Fruit fly (Drosophila melanogaster) whole organism, embryonic: Measurements from ENCODE around the gene Ppt2.

Experiments
- Aef1 ChIP-seq: fragments of 200-800 bp; sonication (Bioruptor generic); IDR thresholded peaks from 3 replicates; pipeline ENCODE4 v1.3.6; 2022; ENCODE audit warnings: missing biosample characterization, missing genetic modification characterization
- Bdp1 ChIP-seq: fragments of 200-800 bp; sonication (Bioruptor generic); optimal IDR thresholded peaks from 3 replicates; lab custom pipeline; 2016; ENCODE audit warnings: missing biosample characterization, missing genetic modification characterization
- Bgb ChIP-seq: fragments of 200-800 bp; sonication (Bioruptor generic); IDR thresholded peaks from 2 replicates; pipeline ENCODE4 v1.3.6; 2022; ENCODE audit warnings: missing biosample characterization, missing genetic modification characterization; ENCODE audit not compliant: partially characterized antibody
- CG10267 ChIP-seq: fragments of 200-800 bp; sonication (Bioruptor generic); optimal IDR thresholded peaks from 2 replicates; lab custom pipeline; 2018; ENCODE audit warnings: missing biosample characterization, mild to moderate bottlenecking, missing genetic modification characterization, moderate library complexity
- CG11695 ChIP-seq: fragments of 200-800 bp; sonication (Bioruptor generic); IDR thresholded peaks from 3 replicates; pipeline ENCODE4 v1.3.6; 2022; ENCODE audit warnings: missing biosample characterization, missing genetic modification characterization
- CG1647 ChIP-seq: fragments of 200-800 bp; sonication (Bioruptor generic); optimal IDR thresholded peaks from 3 replicates; lab custom pipeline; 2016; ENCODE audit warnings: missing biosample characterization, missing genetic modification characterization
- CG17385 ChIP-seq: fragments of 200-800 bp; sonication (Bioruptor generic); optimal IDR thresholded peaks from 3 replicates; lab custom pipeline; 2018; ENCODE audit warnings: missing biosample characterization, mild to moderate bottlenecking, missing genetic modification characterization
- CG17829 ChIP-seq: fragments of 200-800 bp; optimal IDR thresholded peaks from 2 replicates; lab custom pipeline; 2019; ENCODE audit warnings: missing biosample characterization, mild to moderate bottlenecking, missing genetic modification characterization, moderate library complexity
- CG2678 ChIP-seq: fragments of 200-800 bp; sonication (Bioruptor generic); optimal IDR thresholded peaks from 3 replicates; lab custom pipeline; 2019; ENCODE audit warnings: missing biosample characterization, mild to moderate bottlenecking, missing genetic modification characterization, moderate library complexity
- CG2712 ChIP-seq: fragments of 200-800 bp; optimal IDR thresholded peaks from 3 replicates; lab custom pipeline; 2019; ENCODE audit warnings: missing biosample characterization, mild to moderate bottlenecking, missing genetic modification characterization, moderate library complexity
- CG34376 ChIP-seq: fragments of 200-800 bp; sonication (Bioruptor generic); optimal IDR thresholded peaks from 2 replicates; lab custom pipeline; 2018; ENCODE audit warnings: missing biosample characterization, mild to moderate bottlenecking, missing genetic modification characterization
- CG34422 ChIP-seq: fragments of 200-800 bp; sonication (Bioruptor generic); IDR thresholded peaks from 3 replicates; pipeline ENCODE4 v1.3.6; 2022; ENCODE audit warnings: missing biosample characterization, missing genetic modification characterization
- CG42726 ChIP-seq: fragments of 200-800 bp; sonication (Bioruptor generic); IDR thresholded peaks from 2 replicates; pipeline ENCODE4 v1.3.6; 2022; ENCODE audit warnings: missing biosample characterization, missing genetic modification characterization; ENCODE audit not compliant: partially characterized antibody
- CG4707 ChIP-seq: fragments of 200-800 bp; sonication (Bioruptor generic); optimal IDR thresholded peaks from 2 replicates; lab custom pipeline; 2018; ENCODE audit warnings: missing biosample characterization, mild to moderate bottlenecking, missing genetic modification characterization, moderate library complexity
- CG6254 ChIP-seq: fragments of 200-800 bp; sonication (Bioruptor generic); optimal IDR thresholded peaks from 3 replicates; lab custom pipeline; 2017; ENCODE audit warnings: mild to moderate bottlenecking, missing biosample characterization, missing genetic modification reagents, missing genetic modification characterization
- CG6683 ChIP-seq: fragments of 200-800 bp; sonication (Bioruptor generic); optimal IDR thresholded peaks from 2 replicates; lab custom pipeline; 2017; ENCODE audit warnings: missing biosample characterization, mild to moderate bottlenecking, missing genetic modification characterization, missing genetic modification reagents
- CG6765 ChIP-seq: fragments of 200-800 bp; sonication (Bioruptor generic); optimal IDR thresholded peaks from 3 replicates; lab custom pipeline; 2017; ENCODE audit warnings: missing biosample characterization, mild to moderate bottlenecking, missing genetic modification characterization
- CG6791 ChIP-seq: fragments of 200-800 bp; sonication (Bioruptor generic); IDR thresholded peaks from 3 replicates; pipeline ENCODE4 v1.3.6; 2022; ENCODE audit warnings: missing biosample characterization, missing genetic modification characterization; ENCODE audit not compliant: partially characterized antibody
- CG7745 ChIP-seq: fragments of 200-800 bp; sonication (Bioruptor generic); optimal IDR thresholded peaks from 2 replicates; lab custom pipeline; 2018; ENCODE audit warnings: missing biosample characterization, mild to moderate bottlenecking, missing genetic modification characterization, moderate library complexity
- CG8359 ChIP-seq: fragments of 200-800 bp; sonication (Bioruptor generic); optimal IDR thresholded peaks from 2 replicates; lab custom pipeline; 2017; ENCODE audit warnings: missing biosample characterization, mild to moderate bottlenecking, missing genetic modification characterization, borderline replicate concordance
- CrebB ChIP-seq: fragments of 200-800 bp; sonication (Bioruptor generic); optimal IDR thresholded peaks from 3 replicates; lab custom pipeline; 2018; ENCODE audit warnings: missing biosample characterization, mild to moderate bottlenecking, missing genetic modification characterization
- D19A ChIP-seq: fragments of 200-800 bp; optimal IDR thresholded peaks from 3 replicates; lab custom pipeline; 2019; ENCODE audit warnings: missing biosample characterization, mild to moderate bottlenecking, missing genetic modification characterization, moderate library complexity
- Dp ChIP-seq: fragments of 200-800 bp; sonication (Bioruptor generic); optimal IDR thresholded peaks from 2 replicates; lab custom pipeline; 2018; ENCODE audit warnings: missing biosample characterization, mild to moderate bottlenecking, missing genetic modification characterization, moderate library complexity
- Elba2 ChIP-seq: fragments of 200-800 bp; sonication (Bioruptor generic); optimal IDR thresholded peaks from 3 replicates; lab custom pipeline; 2016; ENCODE audit warnings: missing biosample characterization, missing genetic modification characterization
- Hmx ChIP-seq: fragments of 200-800 bp; sonication (Bioruptor generic); optimal IDR thresholded peaks from 2 replicates; lab custom pipeline; 2016; ENCODE audit warnings: missing biosample characterization, missing genetic modification characterization
- Neu2 ChIP-seq: fragments of 200-800 bp; sonication (Bioruptor generic); optimal IDR thresholded peaks from 3 replicates; lab custom pipeline; 2016; ENCODE audit warnings: missing biosample characterization, missing genetic modification characterization, borderline replicate concordance
- Nf-YB ChIP-seq: fragments of 200-800 bp; sonication (Bioruptor generic); optimal IDR thresholded peaks from 3 replicates; lab custom pipeline; 2019; ENCODE audit warnings: missing biosample characterization, mild to moderate bottlenecking, missing genetic modification characterization, moderate library complexity
- Oaz ChIP-seq: fragments of 200-800 bp; sonication (Bioruptor generic); IDR thresholded peaks from 2 replicates; pipeline ENCODE4 v1.3.6; 2022; ENCODE audit warnings: missing biosample characterization, missing genetic modification characterization
- az2 ChIP-seq: fragments of 200-800 bp; sonication (Bioruptor generic); optimal IDR thresholded peaks from 3 replicates; lab custom pipeline; 2016; ENCODE audit warnings: missing biosample characterization, missing genetic modification characterization
- bcd ChIP-seq: fragments of 200-800 bp; sonication (Bioruptor generic); optimal IDR thresholded peaks from 2 replicates; lab custom pipeline; 2017; ENCODE audit warnings: missing biosample characterization, mild to moderate bottlenecking, missing genetic modification characterization
- br ChIP-seq: fragments of >200 bp; optimal IDR thresholded peaks from 2 replicates; lab custom pipeline; 2017
- crc ChIP-seq: fragments of 200-800 bp; sonication (Bioruptor generic); optimal IDR thresholded peaks from 2 replicates; lab custom pipeline; 2016; ENCODE audit warnings: missing biosample characterization, missing genetic modification characterization
- danr ChIP-seq: fragments of 200-800 bp; sonication (Bioruptor generic); IDR thresholded peaks from 2 replicates; pipeline ENCODE4 v1.3.6; 2022; ENCODE audit warnings: missing biosample characterization, missing genetic modification characterization
- dimm ChIP-seq: fragments of 200-800 bp; sonication (Bioruptor generic); IDR thresholded peaks from 2 replicates; pipeline ENCODE4 v1.3.6; 2022; ENCODE audit warnings: missing biosample characterization, missing genetic modification characterization
- ems ChIP-seq: fragments of 200-800 bp; sonication (Bioruptor generic); optimal IDR thresholded peaks from 3 replicates; lab custom pipeline; 2016; ENCODE audit warnings: missing biosample characterization, missing genetic modification characterization
- fd3F ChIP-seq: fragments of 200-800 bp; sonication (Bioruptor generic); optimal IDR thresholded peaks from 2 replicates; lab custom pipeline; 2018; ENCODE audit warnings: missing biosample characterization, mild to moderate bottlenecking, missing genetic modification characterization, moderate library complexity
- grau ChIP-seq: fragments of 200-800 bp; optimal IDR thresholded peaks from 3 replicates; lab custom pipeline; 2019; ENCODE audit warnings: missing biosample characterization, mild to moderate bottlenecking, missing genetic modification characterization, moderate library complexity
- insv ChIP-seq, 2 experiments: fragments of 200-800 bp; sonication (Bioruptor generic); optimal IDR thresholded peaks; 3 replicates each; lab custom pipeline; 2016 to 2018; ENCODE audit warnings: missing biosample characterization in 2 of 2, missing genetic modification characterization in 2 of 2
- jigr1 ChIP-seq: fragments of 200-800 bp; sonication (Bioruptor generic); IDR thresholded peaks from 3 replicates; pipeline ENCODE4 v1.3.6; 2022; ENCODE audit warnings: missing biosample characterization, missing genetic modification characterization
- luna ChIP-seq: fragments of 200-800 bp; sonication (Bioruptor generic); optimal IDR thresholded peaks from 2 replicates; lab custom pipeline; 2016; ENCODE audit warnings: missing biosample characterization, missing genetic modification characterization
- nau ChIP-seq: fragments of 200-800 bp; sonication (Bioruptor generic); optimal IDR thresholded peaks from 3 replicates; lab custom pipeline; 2017; ENCODE audit warnings: missing biosample characterization, mild to moderate bottlenecking, missing genetic modification characterization, missing genetic modification reagents
- org-1 ChIP-seq: fragments of 200-800 bp; sonication (Bioruptor generic); optimal IDR thresholded peaks from 2 replicates; lab custom pipeline; 2017; ENCODE audit warnings: missing biosample characterization, missing genetic modification characterization
- phol ChIP-seq: fragments of 200-800 bp; sonication (Bioruptor generic); optimal IDR thresholded peaks from 3 replicates; lab custom pipeline; 2018; ENCODE audit warnings: missing biosample characterization, mild to moderate bottlenecking, missing genetic modification characterization, moderate library complexity
- pros ChIP-seq: fragments of 200-800 bp; sonication (Bioruptor generic); optimal IDR thresholded peaks from 3 replicates; lab custom pipeline; 2019; ENCODE audit warnings: missing biosample characterization, mild to moderate bottlenecking, missing genetic modification characterization, moderate library complexity
- schlank ChIP-seq: fragments of 200-800 bp; sonication (Bioruptor generic); optimal IDR thresholded peaks from 2 replicates; lab custom pipeline; 2018; ENCODE audit warnings: missing biosample characterization, mild to moderate bottlenecking, missing genetic modification characterization
- scrt ChIP-seq: fragments of 200-800 bp; sonication (Bioruptor generic); optimal IDR thresholded peaks from 2 replicates; lab custom pipeline; 2018; ENCODE audit warnings: missing biosample characterization, mild to moderate bottlenecking, missing genetic modification characterization, moderate library complexity
- ssp ChIP-seq: fragments of 200-800 bp; sonication (Bioruptor generic); IDR thresholded peaks from 2 replicates; pipeline ENCODE4 v1.3.6; 2022; ENCODE audit warnings: missing biosample characterization, missing genetic modification characterization
- tap ChIP-seq: fragments of 200-800 bp; optimal IDR thresholded peaks from 3 replicates; lab custom pipeline; 2019; ENCODE audit warnings: missing biosample characterization, mild to moderate bottlenecking, missing genetic modification characterization, moderate library complexity
- twi ChIP-seq: fragments of 200-800 bp; optimal IDR thresholded peaks from 2 replicates; lab custom pipeline; 2019; ENCODE audit warnings: missing biosample characterization, mild to moderate bottlenecking, missing genetic modification characterization, moderate library complexity
- yki ChIP-seq: fragments of >200 bp; optimal IDR thresholded peaks from 3 replicates; lab custom pipeline; 2018

Gene Ppt2

DNA sequence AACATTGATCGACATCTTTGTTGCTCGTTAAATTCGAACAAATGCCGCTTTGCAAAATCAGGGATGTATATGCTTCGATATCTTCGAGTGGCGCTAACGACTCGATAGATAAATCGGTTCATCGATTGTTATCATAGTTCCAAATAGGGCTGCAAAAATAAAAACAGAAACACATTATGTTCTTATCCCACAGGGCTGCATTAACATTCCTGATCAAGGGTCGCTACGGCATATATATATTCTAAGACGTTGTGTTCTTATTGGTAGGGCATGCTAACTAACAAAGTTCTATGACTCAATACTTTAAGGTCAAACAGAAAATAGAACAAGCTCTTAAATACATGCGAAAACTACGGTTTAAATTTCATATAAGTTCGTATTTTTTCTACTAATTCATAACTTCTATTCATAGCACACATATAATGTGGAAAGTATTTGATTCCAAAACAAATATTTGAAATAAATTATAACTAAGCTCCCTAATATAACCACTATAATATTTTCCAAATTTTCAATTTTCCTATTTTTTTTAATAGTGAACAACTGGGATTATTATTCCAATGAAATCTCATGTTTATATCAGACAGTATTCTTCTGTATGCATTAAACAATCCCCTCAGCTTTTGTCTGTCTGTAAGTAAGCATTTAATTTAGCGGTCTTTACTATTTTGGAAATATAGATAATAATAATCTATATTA, 11.0 kb upstream of the Ppt2 start, which contains the start of gene cmet (continued):
- peak; percentile 16 for TF ChIP-seq CrebB (tag; lab: Kevin White, UChicago)
- peak; percentile 26 for TF ChIP-seq az2 (GFP tag; lab: Kevin White, UChicago)
- no peak for TF ChIP-seq CG7745 (tag; lab: Kevin White, UChicago)
- peak; percentile 98 for TF ChIP-seq CG6791
- TF ChIP-seq tap, result no peak
- TF ChIP-seq CG11695 (GFP tag; lab: Robert Waterston, UW), result no peak
- TF ChIP-seq Bdp1 (GFP tag; lab: Kevin White, UChicago), result peak; percentile 21
- no peak for TF ChIP-seq CG6254 (GFP tag; lab: Kevin White, UChicago)
- peak; percentile 30 for TF ChIP-seq bcd (GFP tag; lab: Kevin White, UChicago)
- no peak for TF ChIP-seq D19A (tag; lab: Kevin White, UChicago)
- TF ChIP-seq Neu2 (GFP tag; lab: Kevin White, UChicago), result peak; percentile 30
- TF ChIP-seq ems, result peak; percentile 49
- TF ChIP-seq Hmx, result no peak
- peak in 1 of 2 experiments; percentile 41 for TF ChIP-seq insv (GFP tag; optimal IDR thresholded peaks at IDR 0.05; lab: Kevin White, UChicago)
- peak; percentile 60 for TF ChIP-seq phol (tag; lab: Kevin White, UChicago)
- no peak for TF ChIP-seq scrt (GFP tag; lab: Kevin White, UChicago)
- no peak for TF ChIP-seq jigr1 (GFP tag; lab: Robert Waterston, UW)
- TF ChIP-seq luna (GFP tag; lab: Kevin White, UChicago), result peak; percentile 11
- no peak for TF ChIP-seq CG4707
- TF ChIP-seq yki (lab: Kevin White, UChicago), result no peak
- TF ChIP-seq CG34422 (GFP tag; lab: Robert Waterston, UW), result peak; percentile 56
- TF ChIP-seq twi, result no peak
- TF ChIP-seq CG17385, result peak; percentile 1
- TF ChIP-seq fd3F, result no peak
- TF ChIP-seq Dp (GFP tag; lab: Kevin White, UChicago), result peak; percentile 82
- TF ChIP-seq org-1, result no peak
- TF ChIP-seq CG2712 (tag; lab: Kevin White, UChicago), result peak; percentile 66
- peak; percentile 58 for TF ChIP-seq grau (tag; lab: Kevin White, UChicago)
- TF ChIP-seq CG6765 (GFP tag; lab: Kevin White, UChicago), result no peak
- TF ChIP-seq CG8359 (GFP tag; lab: Kevin White, UChicago), result no peak
- TF ChIP-seq CG42726 (GFP tag; lab: Robert Waterston, UW), result peak; percentile 79
- peak; percentile 98 for TF ChIP-seq Bgb (GFP tag; lab: Robert Waterston, UW)
- TF ChIP-seq schlank (tag; lab: Kevin White, UChicago), result no peak
- TF ChIP-seq Aef1 (GFP tag; lab: Robert Waterston, UW), result 0 out of 3 replicates have a peak, but pooled peaks have one; percentile 31
- no peak for TF ChIP-seq br (lab: Kevin White, UChicago)
- peak; percentile 50 for TF ChIP-seq CG1647 (GFP tag; lab: Kevin White, UChicago)
- TF ChIP-seq CG6683 (GFP tag; lab: Kevin White, UChicago), result no peak
- peak; percentile 96 for TF ChIP-seq ssp (GFP tag; lab: Robert Waterston, UW)
- TF ChIP-seq Nf-YB (GFP tag; lab: Kevin White, UChicago), result no peak
- TF ChIP-seq CG17829 (tag; lab: Kevin White, UChicago), result peak; percentile 22
- TF ChIP-seq Elba2 (GFP tag; lab: Kevin White, UChicago), result peak; percentile 85
- peak; percentile 1 for TF ChIP-seq CG34376 (GFP tag; lab: Kevin White, UChicago)
- peak; percentile 33 for TF ChIP-seq crc (GFP tag; lab: Kevin White, UChicago)
- no peak for TF ChIP-seq CG2678 (tag; lab: Kevin White, UChicago)
- no peak for TF ChIP-seq danr
- TF ChIP-seq dimm (GFP tag; lab: Robert Waterston, UW), result no peak
- TF ChIP-seq nau (GFP tag; lab: Kevin White, UChicago), result no peak
- peak; percentile 65 for TF ChIP-seq CG10267 (tag; lab: Kevin White, UChicago)
- no peak for TF ChIP-seq Oaz (GFP tag; lab: Robert Waterston, UW)
- TF ChIP-seq pros (GFP tag; lab: Kevin White, UChicago), result no peak
